Fruit fly (Drosophila melanogaster): ENCODE data around the gene CG11714.
A peak's percentile ranks its signal among the peaks of the same experiment; 100 is the strongest.

The CG11714 gene

DNA sequence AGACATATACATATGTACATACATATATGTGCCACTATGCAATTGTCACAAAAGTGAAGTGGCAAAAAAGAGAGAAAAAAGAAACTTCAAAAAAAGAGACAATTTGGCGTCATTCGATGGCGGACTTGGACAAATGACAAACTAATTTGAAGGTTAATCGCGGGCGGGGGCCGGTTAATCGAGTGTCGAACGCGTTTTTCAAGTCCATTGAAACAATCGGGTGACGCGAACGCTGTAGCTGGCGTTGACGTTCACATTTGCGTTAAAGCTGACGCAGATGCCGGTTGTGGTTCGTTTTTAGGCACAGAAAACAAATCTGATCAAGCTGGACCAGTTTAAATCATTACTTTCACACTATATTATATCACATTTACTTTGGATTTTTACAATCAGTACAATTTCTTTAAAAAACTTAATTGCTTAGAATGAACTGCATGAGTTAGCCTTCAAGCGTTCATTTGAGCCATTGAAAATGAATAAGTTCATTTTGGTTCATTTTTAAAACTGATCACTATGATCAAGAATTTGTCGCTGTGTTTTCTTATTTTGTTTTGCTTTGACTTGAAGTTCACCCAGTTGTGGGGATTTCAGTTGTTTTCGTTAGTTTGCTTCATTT is 11.3 kb upstream of the CG11714 start (continued):
- TF ChIP-seq CG32772 (GFP tag; IDR thresholded peaks at IDR 0.05) = no peak
- no peak for TF ChIP-seq CG17829 (tag; optimal IDR thresholded peaks at IDR 0.05)
- TF ChIP-seq Dek (tag; optimal IDR thresholded peaks at IDR 0.05) = no peak
- 0 out of 3 replicates have a peak, but pooled peaks have one; percentile 5 for TF ChIP-seq H15 (GFP tag; IDR thresholded peaks at IDR 0.05)
- TF ChIP-seq CG12769 (tag; optimal IDR thresholded peaks at IDR 0.05) = peak; percentile 33
- no peak for TF ChIP-seq ac (GFP tag; optimal IDR thresholded peaks at IDR 0.05)
- no peak for TF ChIP-seq CG11696 (GFP tag; IDR thresholded peaks at IDR 0.05)
- no peak for TF ChIP-seq grn (GFP tag; optimal IDR thresholded peaks at IDR 0.05)
- no peak for TF ChIP-seq Sry-β (GFP tag; optimal IDR thresholded peaks at IDR 0.05)
- no peak for TF ChIP-seq zen2 (GFP tag; IDR thresholded peaks at IDR 0.05; ENCODE audit: partially characterized antibody)
- TF ChIP-seq CG10654 (GFP tag; optimal IDR thresholded peaks at IDR 0.05) = no peak
- TF ChIP-seq inv (GFP tag; IDR thresholded peaks at IDR 0.05; ENCODE audit: partially characterized antibody) = no peak
- TF ChIP-seq slp2 (GFP tag; optimal IDR thresholded peaks at IDR 0.05) = peak; percentile 8
- no peak for TF ChIP-seq ems (GFP tag; optimal IDR thresholded peaks at IDR 0.05)
- no peak for TF ChIP-seq prd (optimal IDR thresholded peaks at IDR 0.05)
- peak; percentile 32; the same call in 2 of the 3 replicates for TF ChIP-seq prd (GFP tag; IDR thresholded peaks at IDR 0.05)
- TF ChIP-seq hb (GFP tag; IDR thresholded peaks at IDR 0.05; ENCODE audit: partially characterized antibody) = no peak
- TF ChIP-seq Optix (GFP tag; IDR thresholded peaks at IDR 0.05) = no peak
- TF ChIP-seq al (GFP tag; IDR thresholded peaks at IDR 0.05) = peak; percentile 50; the same call in 1 of the 2 replicates
- TF ChIP-seq fd64A (GFP tag; optimal IDR thresholded peaks at IDR 0.05) = no peak
- TF ChIP-seq CG17328 (GFP tag; IDR thresholded peaks at IDR 0.05) = no peak
- no peak for TF ChIP-seq E2f1 (GFP tag; IDR thresholded peaks at IDR 0.05)
- TF ChIP-seq CG10959 (GFP tag; IDR thresholded peaks at IDR 0.05) = no peak
- no peak for TF ChIP-seq ERR (GFP tag; optimal IDR thresholded peaks at IDR 0.05)
- TF ChIP-seq CG1233 (GFP tag; optimal IDR thresholded peaks at IDR 0.05) = peak; percentile 34
- no peak for TF ChIP-seq maf-S (GFP tag; optimal IDR thresholded peaks at IDR 0.05)
- TF ChIP-seq CG16815 (GFP tag; optimal IDR thresholded peaks at IDR 0.05) = no peak
- TF ChIP-seq CG7928 (GFP tag; optimal IDR thresholded peaks at IDR 0.05) = peak; percentile 26
- no peak for TF ChIP-seq tll (GFP tag; optimal IDR thresholded peaks at IDR 0.05)
- TF ChIP-seq Mes4 (GFP tag; optimal IDR thresholded peaks at IDR 0.05) = no peak
- peak; percentile 32 for TF ChIP-seq NfI (GFP tag; optimal IDR thresholded peaks at IDR 0.05)
- TF ChIP-seq Ravus (GFP tag; IDR thresholded peaks at IDR 0.05) = no peak
- TF ChIP-seq aop (GFP tag; IDR thresholded peaks at IDR 0.05) = no peak
- no peak for TF ChIP-seq repo (GFP tag; optimal IDR thresholded peaks at IDR 0.05)
- TF ChIP-seq CG11723 (GFP tag; optimal IDR thresholded peaks at IDR 0.05) = no peak
- no peak for TF ChIP-seq Scr (GFP tag; IDR thresholded peaks at IDR 0.05; ENCODE audit: partially characterized antibody)
- 0 out of 3 replicates have a peak, but pooled peaks have one; percentile 14 for TF ChIP-seq CG34224 (GFP tag; IDR thresholded peaks at IDR 0.05; ENCODE audit: partially characterized antibody)
- peak; percentile 38 for TF ChIP-seq CG12659 (GFP tag; optimal IDR thresholded peaks at IDR 0.05)
- TF ChIP-seq CG31388 (GFP tag; optimal IDR thresholded peaks at IDR 0.05) = no peak
- no peak for TF ChIP-seq CG8388 (GFP tag; optimal IDR thresholded peaks at IDR 0.05)
- TF ChIP-seq bigmax (GFP tag; optimal IDR thresholded peaks at IDR 0.05) = no peak
- TF ChIP-seq Mad (GFP tag; optimal IDR thresholded peaks at IDR 0.05) = no peak
- peak; percentile 59 for TF ChIP-seq D19B (GFP tag; optimal IDR thresholded peaks at IDR 0.05)
- TF ChIP-seq CG12104 (GFP tag; optimal IDR thresholded peaks at IDR 0.05) = peak; percentile 53
- no peak for TF ChIP-seq TFAM (GFP tag; optimal IDR thresholded peaks at IDR 0.05)
- TF ChIP-seq Eip74EF (GFP tag; optimal IDR thresholded peaks at IDR 0.05) = peak in 1 of 2 experiments; percentile 32
- TF ChIP-seq CG17802 (tag; optimal IDR thresholded peaks at IDR 0.05) = no peak
- peak; percentile 29 to 48 for TF ChIP-seq Pdp1 (GFP tag; optimal IDR thresholded peaks at IDR 0.05)
- TF ChIP-seq Tbp (GFP tag; optimal IDR thresholded peaks at IDR 0.05) = no peak
- TF ChIP-seq CG34376 (GFP tag; optimal IDR thresholded peaks at IDR 0.05) = peak; percentile 78
